Worm (Caenorhabditis elegans) whole organism, young adult: Measurements from ENCODE around the gene C54E10.7.

Experiments used
- B0035.1 ChIP-seq: sonication (generic microtip); optimal IDR thresholded peaks from 2 replicates; lab custom pipeline; 2016; ENCODE audit warnings: missing genetic modification characterization, mild to moderate bottlenecking, missing compliant biosample characterization, missing genotype, missing genetic modification reagents
- F22D6.2 ChIP-seq: sonication (generic microtip); optimal IDR thresholded peaks from 2 replicates; lab custom pipeline; 2016; ENCODE audit warnings: mild to moderate bottlenecking, missing genetic modification characterization, missing compliant biosample characterization
- F23B12.7 ChIP-seq: sonication (generic microtip); optimal IDR thresholded peaks from 2 replicates; lab custom pipeline; 2017; ENCODE audit warnings: missing genetic modification characterization, mild to moderate bottlenecking, missing compliant biosample characterization, antibody characterized with exemption, moderate library complexity; ENCODE audit not compliant: insufficient read depth
- F52B5.7 ChIP-seq: sonication (generic microtip); optimal IDR thresholded peaks from 2 replicates; lab custom pipeline; 2016; ENCODE audit warnings: mild to moderate bottlenecking, missing genetic modification characterization, missing compliant biosample characterization
- T26A5.8 ChIP-seq: sonication (generic microtip); optimal IDR thresholded peaks from 2 replicates; lab custom pipeline; 2016; ENCODE audit warnings: missing genetic modification characterization, missing compliant biosample characterization
- Y53F4B.3 ChIP-seq: fragments of 200-800 bp; sonication (Bioruptor generic); IDR thresholded peaks from 2 replicates; pipeline ENCODE4 v1.3.6; 2022; ENCODE audit warnings: missing genetic modification reagents, missing genetic modification characterization, missing compliant biosample characterization
- Y95B8A.8 ChIP-seq: fragments of 200-800 bp; sonication (Bioruptor generic); IDR thresholded peaks from 2 replicates; pipeline ENCODE4 v1.3.6; 2022; ENCODE audit warnings: missing genetic modification reagents, missing genetic modification characterization, missing compliant biosample characterization
- attf-5 ChIP-seq: fragments of 200-800 bp; sonication (Bioruptor generic); optimal IDR thresholded peaks from 2 replicates; lab custom pipeline; 2018; ENCODE audit warnings: mild to moderate bottlenecking, missing genetic modification characterization, missing compliant biosample characterization
- attf-6 ChIP-seq: fragments of 200-800 bp; sonication (Bioruptor generic); IDR thresholded peaks from 2 replicates; pipeline ENCODE4 v1.3.6; 2022; ENCODE audit warnings: missing genetic modification reagents, missing genetic modification characterization, missing compliant biosample characterization
- bed-1 ChIP-seq: fragments of 200-800 bp; sonication (Bioruptor generic); IDR thresholded peaks from 2 replicates; pipeline ENCODE4 v1.3.6; 2022; ENCODE audit warnings: missing genetic modification reagents, missing genetic modification characterization, missing compliant biosample characterization
- bed-2 ChIP-seq: fragments of 200-800 bp; sonication (Bioruptor generic); IDR thresholded peaks from 2 replicates; pipeline ENCODE4 v1.3.6; 2022; ENCODE audit warnings: missing genetic modification reagents, missing genetic modification characterization, missing compliant biosample characterization
- ceh-58 ChIP-seq: fragments of 200-800 bp; sonication (Bioruptor generic); IDR thresholded peaks from 2 replicates; pipeline ENCODE4 v1.3.6; 2022; ENCODE audit warnings: missing genetic modification characterization, missing compliant biosample characterization
- dox-1 ChIP-seq: fragments of 200-800 bp; sonication (Bioruptor generic); IDR thresholded peaks from 2 replicates; pipeline ENCODE4 v1.3.6; 2022; ENCODE audit warnings: missing genetic modification reagents, missing genetic modification characterization, missing compliant biosample characterization
- ekl-4 ChIP-seq: fragments of 200-800 bp; sonication (Bioruptor generic); IDR thresholded peaks from 2 replicates; pipeline ENCODE4 v1.3.6; 2022; ENCODE audit warnings: missing genetic modification reagents, missing genetic modification characterization, missing compliant biosample characterization
- fkh-3 ChIP-seq: sonication (generic microtip); optimal IDR thresholded peaks from 2 replicates; lab custom pipeline; 2016; ENCODE audit warnings: mild to moderate bottlenecking, missing genetic modification characterization, missing compliant biosample characterization
- hmg-1.2 ChIP-seq: fragments of 200-800 bp; sonication (Bioruptor generic); IDR thresholded peaks from 2 replicates; pipeline ENCODE4 v1.3.6; 2022; ENCODE audit warnings: missing genetic modification reagents, missing genetic modification characterization, missing compliant biosample characterization
- let-526 ChIP-seq: fragments of 200-800 bp; sonication (Bioruptor generic); IDR thresholded peaks from 2 replicates; pipeline ENCODE4 v1.3.6; 2022; ENCODE audit warnings: missing genetic modification reagents, missing genetic modification characterization, missing compliant biosample characterization
- lin-26 ChIP-seq: fragments of 200-800 bp; sonication (Bioruptor generic); IDR thresholded peaks from 2 replicates; pipeline ENCODE4 v1.3.6; 2022; ENCODE audit warnings: missing genetic modification reagents, missing genetic modification characterization, missing compliant biosample characterization
- lin-35 ChIP-seq, 3 experiments: fragments of 150-350 bp in 2 of 3; sonication (generic microtip) in 1 of 3; optimal IDR thresholded peaks; 2 replicates each; lab custom pipeline; 2014 to 2018; ENCODE audit warnings: missing biosample characterization in 3 of 3, missing genetic modification characterization in 3 of 3, missing genetic modification reagents in 3 of 3
- lin-54 ChIP-seq: fragments of 200-800 bp; sonication (Bioruptor generic); optimal IDR thresholded peaks from 2 replicates; lab custom pipeline; 2018; ENCODE audit warnings: mild to moderate bottlenecking, missing genetic modification characterization, missing compliant biosample characterization
- lir-1 ChIP-seq: fragments of 200-800 bp; sonication (Bioruptor generic); conservative IDR thresholded peaks from 2 replicates; pipeline ENCODE4 v1.3.6; 2022; ENCODE audit warnings: missing genetic modification reagents, missing genetic modification characterization, missing compliant biosample characterization
- madf-3 ChIP-seq: fragments of 200-800 bp; sonication (Bioruptor generic); IDR thresholded peaks from 2 replicates; pipeline ENCODE4 v1.3.6; 2022; ENCODE audit warnings: missing genetic modification reagents, missing genetic modification characterization, missing compliant biosample characterization
- mxl-1 ChIP-seq: sonication (generic microtip); optimal IDR thresholded peaks from 2 replicates; lab custom pipeline; 2016; ENCODE audit warnings: missing genetic modification characterization, missing compliant biosample characterization
- nhr-179 ChIP-seq: sonication (generic microtip); optimal IDR thresholded peaks from 2 replicates; lab custom pipeline; 2016; ENCODE audit warnings: mild to moderate bottlenecking, missing genetic modification characterization, missing compliant biosample characterization
- nhr-80 ChIP-seq: sonication (generic microtip); optimal IDR thresholded peaks from 2 replicates; lab custom pipeline; 2016; ENCODE audit warnings: missing genetic modification characterization, missing compliant biosample characterization
- pbrm-1 ChIP-seq: fragments of 200-800 bp; sonication (Bioruptor generic); IDR thresholded peaks from 2 replicates; pipeline ENCODE4 v1.3.6; 2022; ENCODE audit warnings: missing genetic modification reagents, missing genetic modification characterization, missing compliant biosample characterization
- pha-4 ChIP-seq: fragments of 150-350 bp; sonication (generic microtip); optimal IDR thresholded peaks from 2 replicates; lab custom pipeline; 2014; ENCODE audit warnings: missing biosample characterization, missing genetic modification reagents, missing genetic modification characterization
- rcor-1 ChIP-seq: fragments of 200-800 bp; sonication (Bioruptor generic); IDR thresholded peaks from 2 replicates; pipeline ENCODE4 v1.3.6; 2022; ENCODE audit warnings: missing genetic modification reagents, missing genetic modification characterization, missing compliant biosample characterization
- rec-8 ChIP-seq, 2 experiments: sonication (generic microtip); optimal IDR thresholded peaks; 2 replicates each; lab custom pipeline; 2016; ENCODE audit warnings: mild to moderate bottlenecking in 2 of 2, missing genetic modification characterization in 2 of 2, missing genetic modification reagents in 2 of 2, missing genotype in 2 of 2, missing biosample characterization in 1 of 2, missing compliant biosample characterization in 1 of 2, moderate library complexity in 1 of 2
- snpc-1.3 ChIP-seq: sonication (generic microtip); optimal IDR thresholded peaks from 2 replicates; lab custom pipeline; 2017; ENCODE audit warnings: missing genetic modification characterization, mild to moderate bottlenecking, missing compliant biosample characterization, antibody characterized with exemption, moderate library complexity, missing genotype, missing genetic modification reagents; ENCODE audit not compliant: insufficient read depth
- snpc-3.4 ChIP-seq: sonication (generic microtip); optimal IDR thresholded peaks from 2 replicates; lab custom pipeline; 2017; ENCODE audit warnings: missing genetic modification characterization, mild to moderate bottlenecking, missing compliant biosample characterization, antibody characterized with exemption, moderate library complexity, missing genotype, missing genetic modification reagents
- snpc-4 ChIP-seq, 5 experiments: fragments of 150-350 bp in 1 of 5; sonication (generic microtip) in 4 of 5; optimal IDR thresholded peaks; 2 replicates each; lab custom pipeline; 2014 to 2018; ENCODE audit warnings: missing genetic modification characterization in 5 of 5, missing biosample characterization in 3 of 5, antibody characterized with exemption in 2 of 5, mild to moderate bottlenecking in 2 of 5, missing compliant biosample characterization in 2 of 5, missing genotype in 2 of 5, moderate library complexity in 2 of 5, missing genetic modification reagents in 1 of 5
- tlf-1 ChIP-seq: fragments of 200-800 bp; sonication (Bioruptor generic); optimal IDR thresholded peaks from 2 replicates; lab custom pipeline; 2018; ENCODE audit warnings: mild to moderate bottlenecking, missing genetic modification characterization, missing compliant biosample characterization
- unc-62 ChIP-seq: fragments of 150-350 bp; optimal IDR thresholded peaks from 2 replicates; lab custom pipeline; 2014; ENCODE audit warnings: missing biosample characterization, missing genetic modification reagents, missing genetic modification characterization
- xnd-1 ChIP-seq: sonication (generic microtip); optimal IDR thresholded peaks from 2 replicates; lab custom pipeline; 2016; ENCODE audit warnings: missing genotype, missing genetic modification reagents, missing genetic modification characterization, missing compliant biosample characterization
- zim-3 ChIP-seq: sonication (generic microtip); optimal IDR thresholded peaks from 2 replicates; lab custom pipeline; 2017; ENCODE audit warnings: mild to moderate bottlenecking, missing genetic modification characterization, moderate library complexity, missing compliant biosample characterization
- ztf-18 ChIP-seq: sonication (generic microtip); optimal IDR thresholded peaks from 2 replicates; lab custom pipeline; 2016; ENCODE audit warnings: missing genotype, mild to moderate bottlenecking, missing genetic modification characterization, missing compliant biosample characterization
- ztf-25 ChIP-seq: fragments of 200-800 bp; sonication (Bioruptor generic); IDR thresholded peaks from 2 replicates; pipeline ENCODE4 v1.3.6; 2022; ENCODE audit warnings: missing genetic modification reagents, missing genetic modification characterization, missing compliant biosample characterization

C54E10.7 gene

ce11 chrV:18826445-18826844 is 15.0 kb downstream of the C54E10.7 start:
- TF ChIP-seq Y53F4B.3 (GFP tag; lab: Robert Waterston, UW) (no peak), ztf-18 (no peak), unc-62 (GFP tag; lab: Kevin White, UChicago) (no peak), nhr-80 (peak; percentile 5), xnd-1 (tag; lab: Kevin White, UChicago) (no peak), B0035.1 (tag; lab: Kevin White, UChicago) (no peak), lin-54 (GFP tag; lab: Kevin White, UChicago) (no peak), tlf-1 (no peak)

- TF ChIP-seq F22D6.2 (tag; lab: Kevin White, UChicago), result no peak
Observed at ce11 chrV:18827374-18827773, 15.9 kb downstream of the C54E10.7 start.

ce11 chrV:18837125-18837524 is 25.7 kb downstream of the C54E10.7 start, which contains the start of gene cyp-33D3:
Gene cyp-33D3 (minus strand): TSS chrV:18837225.
- no peak for TF ChIP-seq zim-3 (tag; lab: Kevin White, UChicago)
- TF ChIP-seq pbrm-1 (GFP tag; lab: Robert Waterston, UW), result no peak
- TF ChIP-seq lin-35 (GFP tag; optimal IDR thresholded peaks at IDR 0.05; lab: Kevin White, UChicago), result no peak

ce11 chrV:18838799-18839354 is 27.4 kb downstream of the C54E10.7 start, which contains the start of gene nhr-65:
Gene nhr-65 (plus strand): TSS chrV:18839304.
- TF ChIP-seq dox-1 (GFP tag; lab: Robert Waterston, UW), result 0 out of 2 replicates have a peak, but pooled peaks have one; percentile 30
- peak; percentile 24 for TF ChIP-seq nhr-80
- peak; percentile 92 for TF ChIP-seq hmg-1.2 (GFP tag; lab: Robert Waterston, UW)
- TF ChIP-seq rcor-1, result no peak
- TF ChIP-seq pbrm-1 (GFP tag; lab: Robert Waterston, UW), result no peak
- no peak for TF ChIP-seq snpc-4 (GFP tag; optimal IDR thresholded peaks at IDR 0.05; lab: Kevin White, UChicago)
- TF ChIP-seq snpc-4 (tag; optimal IDR thresholded peaks at IDR 0.05; lab: Kevin White, UChicago), result peak in 1 of 4 experiments; percentile 24
- no peak for TF ChIP-seq attf-6
- TF ChIP-seq pha-4 (tag; lab: Kevin White, UChicago), result peak; percentile 3
- no peak for TF ChIP-seq snpc-3.4 (tag; lab: Kevin White, UChicago)
- TF ChIP-seq attf-5 (GFP tag; lab: Kevin White, UChicago), result no peak

ce11 chrV:18842468-18842867 is 31.0 kb downstream of the C54E10.7 start:
- TF ChIP-seq mxl-1 (tag; lab: Kevin White, UChicago), result no peak
- TF ChIP-seq Y95B8A.8 (GFP tag; lab: Robert Waterston, UW), result no peak
- no peak for TF ChIP-seq let-526 (GFP tag; lab: Robert Waterston, UW)
- TF ChIP-seq F23B12.7 (tag; lab: Kevin White, UChicago), result no peak
- no peak for TF ChIP-seq T26A5.8 (tag; lab: Kevin White, UChicago)
- TF ChIP-seq snpc-1.3 (tag; lab: Kevin White, UChicago), result no peak
- TF ChIP-seq madf-3 (GFP tag; lab: Robert Waterston, UW), result no peak
- no peak for TF ChIP-seq attf-5 (GFP tag; lab: Kevin White, UChicago)

ce11 chrV:18846480-18846879 is 35.0 kb downstream of the C54E10.7 start, which contains the start of gene nhr-230:
Gene nhr-230 (plus strand): TSS chrV:18846780.
- TF ChIP-seq Y53F4B.3 (GFP tag; lab: Robert Waterston, UW) (no peak), rec-8 (tag; optimal IDR thresholded peaks at IDR 0.05; lab: Kevin White, UChicago) (no peak), lir-1 (no peak), bed-2 (GFP tag; lab: Robert Waterston, UW) (no peak), fkh-3 (tag; lab: Kevin White, UChicago) (no peak), bed-1 (GFP tag; lab: Robert Waterston, UW) (no peak), pbrm-1 (GFP tag; lab: Robert Waterston, UW) (no peak), ekl-4 (no peak), lin-26 (GFP tag; lab: Robert Waterston, UW) (no peak), lin-35 (GFP tag; optimal IDR thresholded peaks at IDR 0.05; lab: Kevin White, UChicago) (no peak), F52B5.7 (no peak), nhr-179 (tag; lab: Kevin White, UChicago) (no peak), T26A5.8 (tag; lab: Kevin White, UChicago) (no peak), ztf-18 (no peak), ceh-58 (GFP tag; lab: Robert Waterston, UW) (no peak), ztf-25 (GFP tag; lab: Robert Waterston, UW) (no peak)
